Worm (Caenorhabditis elegans): ENCODE results near the gene pfd-5.

pfd-5 gene

ce11 chrIII:7215532-7215931, 16.8 kb upstream of the pfd-5 start:
- no peak for TF ChIP-seq hmg-1.1 (GFP tag; IDR thresholded peaks at IDR 0.05)
- TF ChIP-seq unc-62 (GFP tag; optimal IDR thresholded peaks at IDR 0.05 in 1 of 2): peak in 1 of 2 experiments; percentile 54
- TF ChIP-seq unc-62 (tag; optimal IDR thresholded peaks at IDR 0.05): no peak
- no peak for TF ChIP-seq Y5F2A.4 (GFP tag; optimal IDR thresholded peaks at IDR 0.05)
- no peak for TF ChIP-seq lir-3 (tag; optimal IDR thresholded peaks at IDR 0.05)
- TF ChIP-seq hlh-30 (tag; optimal IDR thresholded peaks at IDR 0.05; ENCODE audit: insufficient read depth): no peak
- no peak for TF ChIP-seq ZK546.5 (tag; optimal IDR thresholded peaks at IDR 0.05)

ce11 chrIII:7212028-7212427, 13.3 kb upstream of the pfd-5 start:
- TF ChIP-seq pqm-1 (tag; optimal IDR thresholded peaks at IDR 0.05): peak; percentile 55
- TF ChIP-seq unc-62 (GFP tag; optimal IDR thresholded peaks at IDR 0.05 in 1 of 2): peak in 1 of 2 experiments; percentile 61
- TF ChIP-seq unc-62 (tag; optimal IDR thresholded peaks at IDR 0.05): no peak
- no peak for TF ChIP-seq saeg-2 (GFP tag; IDR thresholded peaks at IDR 0.05)
- TF ChIP-seq mes-2 (tag; optimal IDR thresholded peaks at IDR 0.05; ENCODE audit: poor library complexity, severe bottlenecking): no peak
- TF ChIP-seq hlh-11 (tag; optimal IDR thresholded peaks at IDR 0.05): peak; percentile 31
- no peak for TF ChIP-seq daf-16 (GFP tag; optimal IDR thresholded peaks at IDR 0.05)
- TF ChIP-seq daf-16 (tag; optimal IDR thresholded peaks at IDR 0.05): peak; percentile 29
- TF ChIP-seq hif-1 (tag; optimal IDR thresholded peaks at IDR 0.05): no peak
- TF ChIP-seq nhr-28 (tag; optimal IDR thresholded peaks at IDR 0.05): peak; percentile 36
- TF ChIP-seq dmd-6 (GFP tag; IDR thresholded peaks at IDR 0.05): peak; percentile 28; the same call in 1 of the 2 replicates

ce11 chrIII:7210486-7210885, 11.8 kb upstream of the pfd-5 start:
- TF ChIP-seq snpc-1.2 (GFP tag; IDR thresholded peaks at IDR 0.05) (no peak), ztf-7 (tag; optimal IDR thresholded peaks at IDR 0.05) (no peak), unc-62 (GFP tag; optimal IDR thresholded peaks at IDR 0.05 in 1 of 2) (peak in 1 of 2 experiments; percentile 76), unc-62 (tag; optimal IDR thresholded peaks at IDR 0.05) (no peak), skn-1 (tag; optimal IDR thresholded peaks at IDR 0.05) (no peak), spr-1 (tag; optimal IDR thresholded peaks at IDR 0.05) (no peak), jun-1 (tag; optimal IDR thresholded peaks at IDR 0.05) (no peak), dpl-1 (GFP tag; optimal IDR thresholded peaks at IDR 0.05) (no peak), unc-39 (tag; optimal IDR thresholded peaks at IDR 0.05) (no peak), aha-1 (tag) (peak; percentile 90), snpc-4 (tag; optimal IDR thresholded peaks at IDR 0.05) (no peak), hif-1 (tag; optimal IDR thresholded peaks at IDR 0.05) (no peak), madf-9 (GFP tag; conservative IDR thresholded peaks at IDR 0.05) (no peak), mep-1 (tag; optimal IDR thresholded peaks at IDR 0.05) (no peak), nhr-6 (tag; optimal IDR thresholded peaks at IDR 0.05) (no peak), pqm-1 (tag; optimal IDR thresholded peaks at IDR 0.05) (no peak), R02D3.7 (tag; optimal IDR thresholded peaks at IDR 0.05) (no peak), mes-2 (tag; optimal IDR thresholded peaks at IDR 0.05; ENCODE audit: poor library complexity, severe bottlenecking) (peak; percentile 35), ztf-11 (tag; optimal IDR thresholded peaks at IDR 0.05) (no peak)

ce11 chrIII:7209721-7210120, 11.0 kb upstream of the pfd-5 start, which contains the start of gene R151.2:
TSS of gene R151.2 (plus strand) at chrIII:7209967.
- peak; percentile 62 for TF ChIP-seq F49E8.2 (tag; optimal IDR thresholded peaks at IDR 0.05; ENCODE audit: borderline replicate concordance)
- peak; percentile 14 for TF ChIP-seq mes-2 (tag; optimal IDR thresholded peaks at IDR 0.05; ENCODE audit: poor library complexity, severe bottlenecking)
- no peak for TF ChIP-seq unc-130 (GFP tag; optimal IDR thresholded peaks at IDR 0.05)
- TF ChIP-seq ceh-62 (tag; optimal IDR thresholded peaks at IDR 0.05): no peak
- peak; percentile 65 for TF ChIP-seq ama-1 (optimal IDR thresholded peaks at IDR 0.05)
- TF ChIP-seq zfp-3 (GFP tag; conservative IDR thresholded peaks at IDR 0.05): no peak
- TF ChIP-seq F44E2.7 (GFP tag; IDR thresholded peaks at IDR 0.05): 0 out of 2 replicates have a peak, but pooled peaks have one; percentile 9
- TF ChIP-seq T20F7.1 (GFP tag; optimal IDR thresholded peaks at IDR 0.05): no peak
- peak; percentile 29 for TF ChIP-seq lin-38 (GFP tag; IDR thresholded peaks at IDR 0.05)
- TF ChIP-seq Y48G9A.11 (GFP tag; IDR thresholded peaks at IDR 0.05): peak; percentile 38; the same call in 1 of the 2 replicates
- TF ChIP-seq egl-43 (GFP tag; IDR thresholded peaks at IDR 0.05): no peak
